Worm (Caenorhabditis elegans) whole organism, mixed stage, embryonic: ENCODE data around the gene chil-15.
"Not testable (repeated sequence)": the region's sequence is repeated elsewhere in the genome, so short reads cannot be mapped to it uniquely, and the experiment has no call there.

ENCODE experiments used
- bed-3 ChIP-seq: fragments of 200-800 bp; sonication (Bioruptor generic); optimal IDR thresholded peaks from 3 replicates; lab custom pipeline; 2018; ENCODE audit warnings: mild to moderate bottlenecking, missing genetic modification characterization, moderate library complexity, missing compliant biosample characterization
- blmp-1 ChIP-seq: fragments of 150-350 bp; optimal IDR thresholded peaks from 2 replicates; lab custom pipeline; 2014; ENCODE audit warnings: missing biosample characterization, missing genetic modification characterization
- ceh-39 ChIP-seq: fragments of 150-350 bp; optimal IDR thresholded peaks from 2 replicates; lab custom pipeline; 2014; ENCODE audit warnings: missing biosample characterization, missing genetic modification characterization
- ceh-83 ChIP-seq: fragments of 200-800 bp; sonication (Bioruptor generic); optimal IDR thresholded peaks from 2 replicates; lab custom pipeline; 2018; ENCODE audit warnings: mild to moderate bottlenecking, missing genetic modification characterization, missing compliant biosample characterization
- ces-1 ChIP-seq: fragments of 150-350 bp; optimal IDR thresholded peaks from 2 replicates; lab custom pipeline; 2014; ENCODE audit warnings: missing biosample characterization, missing genetic modification reagents, missing genetic modification characterization
- cnd-1 ChIP-seq: fragments of 200-800 bp; sonication (Bioruptor generic); optimal IDR thresholded peaks from 2 replicates; lab custom pipeline; 2018; ENCODE audit warnings: mild to moderate bottlenecking, missing genetic modification characterization, missing compliant biosample characterization
- drap-1 ChIP-seq: fragments of 200-800 bp; sonication (Bioruptor generic); optimal IDR thresholded peaks from 3 replicates; lab custom pipeline; 2018; ENCODE audit warnings: mild to moderate bottlenecking, missing genetic modification characterization, missing compliant biosample characterization
- elt-3 ChIP-seq: fragments of 150-350 bp; optimal IDR thresholded peaks from 2 replicates; lab custom pipeline; 2014; ENCODE audit warnings: missing biosample characterization, missing genetic modification characterization
- flh-1 ChIP-seq: fragments of 200-800 bp; sonication (Bioruptor generic); optimal IDR thresholded peaks from 2 replicates; lab custom pipeline; 2018; ENCODE audit warnings: mild to moderate bottlenecking, missing genetic modification characterization, moderate library complexity, missing compliant biosample characterization
- ham-2 ChIP-seq: fragments of 200-800 bp; sonication (Bioruptor generic); optimal IDR thresholded peaks from 2 replicates; lab custom pipeline; 2018; ENCODE audit warnings: mild to moderate bottlenecking, missing genetic modification characterization, missing compliant biosample characterization
- hlh-1 ChIP-seq: fragments of 150-350 bp; optimal IDR thresholded peaks from 2 replicates; lab custom pipeline; 2014; ENCODE audit warnings: missing biosample characterization, missing genetic modification reagents, missing genetic modification characterization
- lin-13 ChIP-seq: fragments of 150-350 bp; optimal IDR thresholded peaks from 2 replicates; lab custom pipeline; 2014; ENCODE audit warnings: missing biosample characterization, missing genetic modification characterization
- lin-32 ChIP-seq: fragments of 200-800 bp; sonication (Bioruptor generic); optimal IDR thresholded peaks from 2 replicates; lab custom pipeline; 2018; ENCODE audit warnings: mild to moderate bottlenecking, missing genetic modification characterization, missing compliant biosample characterization
- mab-5 ChIP-seq: fragments of 150-350 bp; optimal IDR thresholded peaks from 2 replicates; lab custom pipeline; 2014; ENCODE audit warnings: missing biosample characterization, missing genetic modification characterization
- mep-1 ChIP-seq: fragments of 150-350 bp; optimal IDR thresholded peaks from 2 replicates; lab custom pipeline; 2017; ENCODE audit warnings: missing biosample characterization, missing genetic modification reagents, missing genetic modification characterization, inconsistent platforms
- mls-2 ChIP-seq: sonication (generic microtip); optimal IDR thresholded peaks from 2 replicates; lab custom pipeline; 2016; ENCODE audit warnings: mild to moderate bottlenecking, missing genetic modification characterization, moderate library complexity, missing compliant biosample characterization
- nhr-12 ChIP-seq: fragments of 150-350 bp; optimal IDR thresholded peaks from 2 replicates; lab custom pipeline; 2014; ENCODE audit warnings: missing biosample characterization, missing genetic modification characterization
- nhr-2 ChIP-seq: fragments of 150-350 bp; optimal IDR thresholded peaks from 2 replicates; lab custom pipeline; 2014; ENCODE audit warnings: missing biosample characterization, missing genetic modification characterization
- nhr-237 ChIP-seq: fragments of 150-350 bp; optimal IDR thresholded peaks from 2 replicates; lab custom pipeline; 2014; ENCODE audit warnings: missing biosample characterization, missing genetic modification characterization
- nhr-28 ChIP-seq: fragments of 150-350 bp; optimal IDR thresholded peaks from 2 replicates; lab custom pipeline; 2014; ENCODE audit warnings: missing biosample characterization, missing genetic modification characterization
- nhr-76 ChIP-seq: sonication (generic microtip); optimal IDR thresholded peaks from 2 replicates; lab custom pipeline; 2017; ENCODE audit warnings: missing biosample characterization, missing genetic modification characterization
- sem-2 ChIP-seq: fragments of 200-800 bp; sonication (Bioruptor generic); optimal IDR thresholded peaks from 2 replicates; lab custom pipeline; 2018; ENCODE audit warnings: mild to moderate bottlenecking, missing genetic modification characterization, missing compliant biosample characterization
- snpc-4 ChIP-seq: fragments of 150-350 bp; optimal IDR thresholded peaks from 2 replicates; lab custom pipeline; 2014; ENCODE audit warnings: missing biosample characterization, missing genetic modification characterization
- sptf-1 ChIP-seq: sonication (generic microtip); optimal IDR thresholded peaks from 2 replicates; lab custom pipeline; 2017; ENCODE audit warnings: mild to moderate bottlenecking, missing genetic modification characterization, moderate library complexity, missing compliant biosample characterization
- unc-120 ChIP-seq: sonication (generic microtip); optimal IDR thresholded peaks from 2 replicates; lab custom pipeline; 2017; ENCODE audit warnings: missing genetic modification characterization, missing compliant biosample characterization; ENCODE audit not compliant: poor library complexity, severe bottlenecking
- unc-39 ChIP-seq: fragments of 150-350 bp; optimal IDR thresholded peaks from 2 replicates; lab custom pipeline; 2014; ENCODE audit warnings: missing biosample characterization, missing genetic modification characterization
- unc-62 ChIP-seq: fragments of 150-350 bp; optimal IDR thresholded peaks from 2 replicates; lab custom pipeline; 2014; ENCODE audit warnings: missing biosample characterization, missing genetic modification reagents, missing genetic modification characterization
- zip-8 ChIP-seq: fragments of 150-350 bp; optimal IDR thresholded peaks from 2 replicates; lab custom pipeline; 2014; ENCODE audit warnings: missing biosample characterization, missing genetic modification characterization
- ztf-11 ChIP-seq: fragments of 150-350 bp; optimal IDR thresholded peaks from 2 replicates; lab custom pipeline; 2014; ENCODE audit warnings: missing biosample characterization, missing genetic modification characterization

chil-15 gene

DNA sequence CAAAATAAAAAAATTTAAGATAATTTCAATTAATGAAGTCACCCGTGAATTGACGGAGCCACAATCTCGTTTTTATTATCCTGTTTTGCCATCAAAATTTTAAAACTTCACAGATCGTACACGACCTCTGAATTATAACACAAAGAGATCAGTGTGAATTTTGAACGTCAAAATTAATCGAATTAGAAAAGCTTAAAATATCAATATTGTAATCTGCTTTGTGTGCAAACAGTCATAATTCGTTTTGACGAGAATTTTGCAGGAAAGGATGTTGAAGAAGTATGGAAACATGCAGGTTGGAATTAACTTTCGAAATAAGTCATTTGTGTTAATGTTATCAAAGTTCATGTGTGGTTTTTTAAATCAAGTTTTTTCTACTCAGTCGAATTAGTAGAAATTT is 18.5 kb upstream of the chil-15 start, which contains the start of gene chil-21:
Gene chil-21 (minus strand): TSS at position 101 of the 400 bp plus-strand sequence.
- TF ChIP-seq mls-2, blmp-1, hlh-1 (tag; lab: Kevin White, UChicago): not testable (repeated sequence)

DNA sequence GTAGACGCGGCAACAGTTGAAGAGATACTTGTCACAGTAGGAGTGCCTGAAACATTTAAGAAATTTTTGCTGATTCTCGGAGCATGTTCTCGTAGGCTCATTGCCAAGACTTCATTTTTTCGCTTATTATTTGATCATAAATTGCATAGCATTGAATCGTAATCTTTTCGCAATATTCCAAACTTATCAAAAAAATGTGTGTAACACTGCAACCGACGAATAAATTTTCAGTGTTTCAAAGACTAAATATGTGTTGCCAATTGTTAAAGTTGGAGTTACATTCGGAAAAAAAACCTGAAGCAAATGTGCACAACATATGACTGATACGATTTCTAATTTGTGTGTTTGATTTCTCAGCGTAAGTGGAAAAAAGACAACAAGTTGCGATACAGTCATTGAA is 16.0 kb upstream of the chil-15 start, which contains the start of gene R09D1.14:
Gene R09D1.14 (minus strand): TSS at position 101 of the 400 bp plus-strand sequence.
- TF ChIP-seq mep-1 (tag; lab: Kevin White, UChicago); cnd-1; drap-1 (GFP tag; lab: Kevin White, UChicago): not testable (repeated sequence)

ce11 chrII:9454304-9454703 is 10.9 kb upstream of the chil-15 start, which contains the start of gene chil-19:
Gene chil-19, minus strand, starts transcription at chrII:9454404.
- TF ChIP-seq ham-2 (GFP tag; lab: Kevin White, UChicago) (no peak), nhr-28 (tag; lab: Kevin White, UChicago) (no peak), drap-1 (GFP tag; lab: Kevin White, UChicago) (no peak), bed-3 (no peak), blmp-1 (tag; lab: Kevin White, UChicago) (no peak), sem-2 (GFP tag; lab: Kevin White, UChicago) (no peak), hlh-1 (tag; lab: Kevin White, UChicago) (no peak), nhr-76 (tag; lab: Kevin White, UChicago) (no peak), snpc-4 (tag; lab: Kevin White, UChicago) (no peak), mls-2 (tag; lab: Kevin White, UChicago) (no peak), zip-8 (tag; lab: Kevin White, UChicago) (no peak)
- TF ChIP-seq, all 35 proteins: peak for 0

DNA sequence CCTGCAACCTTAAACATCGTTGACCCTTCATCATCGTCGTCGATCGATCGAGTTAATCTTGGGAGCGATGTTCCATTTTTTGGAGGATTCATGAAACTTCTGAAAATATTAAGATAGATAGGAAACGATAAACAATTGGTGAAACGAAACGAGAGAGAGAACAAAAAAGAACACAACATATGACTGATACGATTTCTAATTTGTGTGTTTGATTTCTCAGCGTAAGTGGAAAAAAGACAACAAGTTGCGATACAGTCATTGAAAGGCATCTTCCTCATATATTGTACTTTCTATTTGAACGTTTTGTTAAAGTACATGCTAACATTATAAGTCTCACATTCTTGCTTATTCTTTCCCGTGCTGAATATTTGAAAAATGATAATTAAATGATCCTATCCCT is 8.8 kb upstream of the chil-15 start, which contains the start of gene R09D1.12:
Gene R09D1.12 (minus strand): TSS at position 101 of the 400 bp plus-strand sequence.
- not testable (repeated sequence) for TF ChIP-seq nhr-237 (tag; lab: Kevin White, UChicago); ces-1; zip-8 (tag; lab: Kevin White, UChicago)

DNA sequence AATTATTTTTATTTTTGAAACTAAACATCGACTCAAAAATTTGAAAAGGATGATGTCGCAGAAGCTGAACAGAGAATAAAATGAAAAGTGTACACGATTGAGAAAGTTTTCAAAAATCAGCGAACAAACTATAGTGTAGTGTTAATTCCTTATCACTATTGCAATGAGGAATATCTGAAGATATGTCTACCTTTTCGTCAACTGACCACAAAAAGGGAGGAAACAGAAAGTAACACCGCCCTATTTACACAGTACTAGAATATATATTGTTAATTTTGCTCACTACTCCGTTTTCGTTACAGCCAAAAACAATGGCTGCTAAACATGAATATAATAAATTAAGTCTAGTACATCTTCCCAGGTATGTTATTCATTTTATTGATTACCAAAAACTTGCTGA is 4.5 kb upstream of the chil-15 start, which contains the start of gene chil-18:
Gene chil-18 (plus strand): TSS at position 301 of the 400 bp plus-strand sequence.
- TF ChIP-seq nhr-76 (tag; lab: Kevin White, UChicago) = no peak
- no peak for TF ChIP-seq nhr-2 (tag; lab: Kevin White, UChicago)
- TF ChIP-seq unc-39 (tag; lab: Kevin White, UChicago) = no peak
- TF ChIP-seq lin-32 (GFP tag; lab: Kevin White, UChicago) = no peak
- no peak for TF ChIP-seq elt-3 (tag; lab: Kevin White, UChicago)
- TF ChIP-seq nhr-12 (tag; lab: Kevin White, UChicago) = no peak
- TF ChIP-seq unc-62 (GFP tag; lab: Kevin White, UChicago) = no peak
- TF ChIP-seq sptf-1 (tag; lab: Kevin White, UChicago) = no peak
- TF ChIP-seq lin-13 (tag; lab: Kevin White, UChicago) = no peak
- no peak for TF ChIP-seq flh-1
- no peak for TF ChIP-seq hlh-1 (tag; lab: Kevin White, UChicago)
- TF ChIP-seq nhr-28 (tag; lab: Kevin White, UChicago) = no peak

DNA sequence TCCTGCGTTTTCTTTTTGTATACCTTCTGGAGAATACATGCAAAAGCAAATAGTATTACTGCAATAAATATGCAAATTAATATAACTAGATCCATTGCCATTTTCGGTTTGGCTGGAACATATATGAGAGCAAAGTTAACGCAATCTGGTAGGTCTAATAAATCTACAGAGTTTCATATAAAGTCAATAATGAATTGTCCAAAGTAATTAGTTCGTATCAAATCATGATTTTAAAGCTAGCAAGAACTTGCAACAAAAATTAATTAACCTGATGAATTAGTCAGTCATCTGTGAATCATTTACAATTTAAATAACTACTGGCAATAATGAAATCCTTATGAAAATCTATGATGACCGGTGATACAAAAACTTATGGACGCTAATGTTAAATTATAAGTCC is 1.9 kb upstream of the chil-15 start, which contains the start of gene R09D1.13:
Gene R09D1.13 (minus strand): TSS at position 101 of the 400 bp plus-strand sequence.
- TF ChIP-seq ces-1 = no peak
- no peak for TF ChIP-seq nhr-28 (tag; lab: Kevin White, UChicago)
- no peak for TF ChIP-seq nhr-76 (tag; lab: Kevin White, UChicago)
- no peak for TF ChIP-seq hlh-1 (tag; lab: Kevin White, UChicago)
- no peak for TF ChIP-seq unc-120
- no peak for TF ChIP-seq drap-1 (GFP tag; lab: Kevin White, UChicago)
- TF ChIP-seq snpc-4 (tag; lab: Kevin White, UChicago) = no peak
- no peak for TF ChIP-seq ceh-83 (GFP tag; lab: Kevin White, UChicago)
- TF ChIP-seq mab-5 = no peak
- no peak for TF ChIP-seq sem-2 (GFP tag; lab: Kevin White, UChicago)
- TF ChIP-seq lin-13 (tag; lab: Kevin White, UChicago) = no peak
- TF ChIP-seq ceh-39 (tag; lab: Kevin White, UChicago) = no peak
- no peak for TF ChIP-seq sptf-1 (tag; lab: Kevin White, UChicago)
- no peak for TF ChIP-seq ztf-11
- no peak for TF ChIP-seq bed-3
- no peak for TF ChIP-seq zip-8 (tag; lab: Kevin White, UChicago)
